Fruit fly (Drosophila melanogaster) whole organism, embryonic: ENCODE results near the gene CG32812.

Experiments
- Atf-2 ChIP-seq: fragments of 200-800 bp; sonication (Bioruptor generic); optimal IDR thresholded peaks from 2 replicates; lab custom pipeline; 2016; ENCODE audit warnings: missing biosample characterization, missing genetic modification characterization
- CG10321 ChIP-seq: fragments of 200-800 bp; sonication (Bioruptor generic); IDR thresholded peaks from 2 replicates; pipeline ENCODE4 v1.3.6; 2022; ENCODE audit warnings: missing biosample characterization, missing genetic modification characterization
- CG12236 ChIP-seq: fragments of 200-800 bp; sonication (Bioruptor generic); optimal IDR thresholded peaks from 2 replicates; lab custom pipeline; 2016; ENCODE audit warnings: missing biosample characterization, missing genetic modification characterization
- CG1233 ChIP-seq: fragments of 200-800 bp; sonication (Bioruptor generic); optimal IDR thresholded peaks from 4 replicates; lab custom pipeline; 2018; ENCODE audit warnings: missing biosample characterization, mild to moderate bottlenecking, missing genetic modification characterization
- CG18619 ChIP-seq: fragments of 200-800 bp; sonication (Bioruptor generic); optimal IDR thresholded peaks from 3 replicates; lab custom pipeline; 2017; ENCODE audit warnings: missing biosample characterization, mild to moderate bottlenecking, missing genetic modification characterization
- CG2116 ChIP-seq: fragments of 200-800 bp; sonication (Bioruptor generic); optimal IDR thresholded peaks from 3 replicates; lab custom pipeline; 2018; ENCODE audit warnings: missing biosample characterization, mild to moderate bottlenecking, missing genetic modification characterization
- CG2129 ChIP-seq: fragments of 200-800 bp; sonication (Bioruptor generic); IDR thresholded peaks from 2 replicates; pipeline ENCODE4 v1.3.6; 2022; ENCODE audit warnings: missing biosample characterization, missing genetic modification characterization; ENCODE audit not compliant: partially characterized antibody
- CG2678 ChIP-seq: fragments of 200-800 bp; sonication (Bioruptor generic); optimal IDR thresholded peaks from 3 replicates; lab custom pipeline; 2019; ENCODE audit warnings: missing biosample characterization, mild to moderate bottlenecking, missing genetic modification characterization, moderate library complexity
- CG2889 ChIP-seq: fragments of 200-800 bp; sonication (Bioruptor generic); IDR thresholded peaks from 3 replicates; pipeline ENCODE4 v1.3.6; 2022; ENCODE audit warnings: missing biosample characterization, missing genetic modification characterization
- CG3065 ChIP-seq: fragments of 200-800 bp; sonication (Bioruptor generic); optimal IDR thresholded peaks from 2 replicates; lab custom pipeline; 2016; ENCODE audit warnings: missing biosample characterization, missing genetic modification characterization
- CG31388 ChIP-seq: fragments of 200-800 bp; sonication (Bioruptor generic); optimal IDR thresholded peaks from 2 replicates; lab custom pipeline; 2016; ENCODE audit warnings: missing biosample characterization, missing genetic modification characterization
- CG33213 ChIP-seq: fragments of 200-800 bp; sonication (Bioruptor generic); optimal IDR thresholded peaks from 3 replicates; lab custom pipeline; 2016; ENCODE audit warnings: missing biosample characterization, missing genetic modification characterization
- CG4282 ChIP-seq: fragments of 200-800 bp; sonication (Bioruptor generic); optimal IDR thresholded peaks from 2 replicates; lab custom pipeline; 2016; ENCODE audit warnings: missing biosample characterization, missing genetic modification characterization
- CG4730 ChIP-seq: fragments of 200-800 bp; sonication (Bioruptor generic); IDR thresholded peaks from 2 replicates; pipeline ENCODE4 v1.3.6; 2022; ENCODE audit warnings: missing biosample characterization, missing genetic modification characterization
- CG6654 ChIP-seq: fragments of 200-800 bp; sonication (Bioruptor generic); optimal IDR thresholded peaks from 2 replicates; lab custom pipeline; 2017; ENCODE audit warnings: missing biosample characterization, mild to moderate bottlenecking, missing genetic modification characterization
- CG7357 ChIP-seq: fragments of 200-800 bp; sonication (Bioruptor generic); IDR thresholded peaks from 3 replicates; pipeline ENCODE4 v1.3.6; 2022; ENCODE audit warnings: missing biosample characterization, missing genetic modification characterization
- CG7372 ChIP-seq: fragments of 200-800 bp; sonication (Bioruptor generic); IDR thresholded peaks from 2 replicates; pipeline ENCODE4 v1.3.6; 2022; ENCODE audit warnings: missing biosample characterization, missing genetic modification characterization
- CG7745 ChIP-seq: fragments of 200-800 bp; sonication (Bioruptor generic); optimal IDR thresholded peaks from 2 replicates; lab custom pipeline; 2018; ENCODE audit warnings: missing biosample characterization, mild to moderate bottlenecking, missing genetic modification characterization, moderate library complexity
- CG7786 ChIP-seq: fragments of 200-800 bp; sonication (Bioruptor generic); optimal IDR thresholded peaks from 2 replicates; lab custom pipeline; 2016; ENCODE audit warnings: missing biosample characterization, missing genetic modification characterization
- CG9932 ChIP-seq: fragments of 200-800 bp; sonication (Bioruptor generic); IDR thresholded peaks from 2 replicates; pipeline ENCODE4 v1.3.6; 2022; ENCODE audit warnings: missing biosample characterization, missing genetic modification characterization
- CTCF ChIP-seq: fragments of 200-800 bp; sonication (Bioruptor generic); optimal IDR thresholded peaks from 2 replicates; lab custom pipeline; 2017; ENCODE audit warnings: missing biosample characterization, mild to moderate bottlenecking, missing genetic modification characterization, moderate library complexity
- D19B ChIP-seq: fragments of 200-800 bp; sonication (Bioruptor generic); optimal IDR thresholded peaks from 2 replicates; lab custom pipeline; 2017; ENCODE audit warnings: missing biosample characterization, mild to moderate bottlenecking, missing genetic modification characterization
- Eip74EF ChIP-seq, 2 experiments: fragments of 200-800 bp in 1 of 2; fragments of >200 bp in 1 of 2; sonication (Bioruptor generic) in 1 of 2; optimal IDR thresholded peaks; 2 replicates each; lab custom pipeline; 2017 to 2019; ENCODE audit warnings: missing biosample characterization in 2 of 2, missing genetic modification characterization in 2 of 2, mild to moderate bottlenecking in 1 of 2, moderate library complexity in 1 of 2
- Lhr ChIP-seq: fragments of 200-800 bp; sonication (Bioruptor generic); optimal IDR thresholded peaks from 3 replicates; lab custom pipeline; 2017; ENCODE audit warnings: mild to moderate bottlenecking, missing biosample characterization, missing genetic modification reagents, missing genetic modification characterization
- Mad ChIP-seq: fragments of 200-800 bp; sonication (Bioruptor generic); optimal IDR thresholded peaks from 2 replicates; lab custom pipeline; 2016; ENCODE audit warnings: missing biosample characterization, missing genetic modification characterization
- Scr ChIP-seq: fragments of 200-800 bp; sonication (Bioruptor generic); IDR thresholded peaks from 2 replicates; pipeline ENCODE4 v1.3.6; 2022; ENCODE audit warnings: missing biosample characterization, missing genetic modification characterization; ENCODE audit not compliant: partially characterized antibody
- Spps ChIP-seq: fragments of 200-800 bp; sonication (Bioruptor generic); optimal IDR thresholded peaks from 2 replicates; lab custom pipeline; 2018; ENCODE audit warnings: missing biosample characterization, mild to moderate bottlenecking, missing genetic modification characterization
- Usf ChIP-seq: fragments of 200-800 bp; sonication (Bioruptor generic); optimal IDR thresholded peaks from 2 replicates; lab custom pipeline; 2017; ENCODE audit warnings: missing genotype, missing biosample characterization, missing genetic modification characterization
- YL-1 ChIP-seq: fragments of 200-800 bp; sonication (Bioruptor generic); optimal IDR thresholded peaks from 3 replicates; lab custom pipeline; 2017; ENCODE audit warnings: missing biosample characterization, mild to moderate bottlenecking, missing genetic modification characterization
- ac ChIP-seq: fragments of 200-800 bp; sonication (Bioruptor generic); optimal IDR thresholded peaks from 3 replicates; lab custom pipeline; 2017; ENCODE audit warnings: missing biosample characterization, mild to moderate bottlenecking, missing genetic modification characterization
- aop ChIP-seq: fragments of 200-800 bp; sonication (Bioruptor generic); IDR thresholded peaks from 2 replicates; pipeline ENCODE4 v1.3.6; 2022; ENCODE audit warnings: missing biosample characterization, missing genetic modification characterization
- bbx ChIP-seq: fragments of 200-800 bp; sonication (Bioruptor generic); IDR thresholded peaks from 2 replicates; pipeline ENCODE4 v1.3.6; 2022; ENCODE audit warnings: missing biosample characterization, missing genetic modification characterization; ENCODE audit not compliant: partially characterized antibody
- cad ChIP-seq: fragments of >200 bp; optimal IDR thresholded peaks from 2 replicates; lab custom pipeline; 2017; ENCODE audit warnings: missing biosample characterization, missing genetic modification characterization
- cwo ChIP-seq: fragments of 200-800 bp; sonication (Bioruptor generic); optimal IDR thresholded peaks from 3 replicates; lab custom pipeline; 2017; ENCODE audit warnings: missing biosample characterization, missing genetic modification characterization, mild to moderate bottlenecking, moderate library complexity, missing genetic modification reagents
- fd3F ChIP-seq: fragments of 200-800 bp; sonication (Bioruptor generic); optimal IDR thresholded peaks from 2 replicates; lab custom pipeline; 2018; ENCODE audit warnings: missing biosample characterization, mild to moderate bottlenecking, missing genetic modification characterization, moderate library complexity
- gem ChIP-seq: fragments of 200-800 bp; sonication (Bioruptor generic); optimal IDR thresholded peaks from 2 replicates; lab custom pipeline; 2019; ENCODE audit warnings: missing biosample characterization, mild to moderate bottlenecking, missing genetic modification characterization, moderate library complexity
- gsb-n ChIP-seq: fragments of 200-800 bp; sonication (Bioruptor generic); optimal IDR thresholded peaks from 3 replicates; lab custom pipeline; 2018; ENCODE audit warnings: missing biosample characterization, mild to moderate bottlenecking, missing genetic modification characterization
- hkb ChIP-seq, 2 experiments: fragments of 200-800 bp in 1 of 2; fragments of >200 bp in 1 of 2; sonication (Bioruptor generic) in 1 of 2; IDR thresholded peaks in 1 of 2; optimal IDR thresholded peaks in 1 of 2; 2 replicates each; pipeline versions ENCODE4 v1.3.6 to Lab custom; 2017 to 2022; ENCODE audit warnings: missing biosample characterization in 1 of 2, missing genetic modification characterization in 1 of 2
- hth ChIP-seq: fragments of >200 bp; optimal IDR thresholded peaks from 2 replicates; lab custom pipeline; 2017; ENCODE audit warnings: inconsistent platforms
- insv ChIP-seq, 2 experiments: fragments of 200-800 bp; sonication (Bioruptor generic); optimal IDR thresholded peaks; 3 replicates each; lab custom pipeline; 2016 to 2018; ENCODE audit warnings: missing biosample characterization in 2 of 2, missing genetic modification characterization in 2 of 2
- klu ChIP-seq: fragments of 200-800 bp; sonication (Bioruptor generic); IDR thresholded peaks from 2 replicates; pipeline ENCODE4 v1.3.6; 2022; ENCODE audit warnings: missing biosample characterization, missing genetic modification characterization
- lov ChIP-seq, 2 experiments: fragments of 200-800 bp in 1 of 2; fragments of >200 bp in 1 of 2; sonication (Bioruptor generic) in 1 of 2; IDR thresholded peaks in 1 of 2; optimal IDR thresholded peaks in 1 of 2; 2 replicates in 1 of 2; 3 replicates in 1 of 2; pipeline versions ENCODE4 v1.3.6 to Lab custom; 2017 to 2022; ENCODE audit warnings: missing biosample characterization in 1 of 2, missing genetic modification characterization in 1 of 2
- mirr ChIP-seq: fragments of 200-800 bp; sonication (Bioruptor generic); optimal IDR thresholded peaks from 3 replicates; lab custom pipeline; 2018; ENCODE audit warnings: missing biosample characterization, mild to moderate bottlenecking, missing genetic modification characterization
- nom ChIP-seq: fragments of 200-800 bp; sonication (Bioruptor generic); optimal IDR thresholded peaks from 2 replicates; lab custom pipeline; 2017; ENCODE audit warnings: missing biosample characterization, missing genetic modification characterization, mild to moderate bottlenecking, moderate library complexity, missing genetic modification reagents
- peb ChIP-seq: fragments of 200-800 bp; sonication (Bioruptor generic); IDR thresholded peaks from 2 replicates; pipeline ENCODE4 v1.3.6; 2022; ENCODE audit warnings: missing biosample characterization, missing genetic modification characterization
- sens-2 ChIP-seq: fragments of 200-800 bp; sonication (Bioruptor generic); IDR thresholded peaks from 2 replicates; pipeline ENCODE4 v1.3.6; 2022; ENCODE audit warnings: missing biosample characterization, missing genetic modification characterization
- sisA ChIP-seq: fragments of 200-800 bp; sonication (Bioruptor generic); IDR thresholded peaks from 2 replicates; pipeline ENCODE4 v1.3.6; 2022; ENCODE audit warnings: missing biosample characterization, missing genetic modification characterization
- sob ChIP-seq: fragments of 200-800 bp; sonication (Bioruptor generic); IDR thresholded peaks from 2 replicates; pipeline ENCODE4 v1.3.6; 2022; ENCODE audit warnings: missing biosample characterization, missing genetic modification characterization
- twi ChIP-seq: fragments of 200-800 bp; optimal IDR thresholded peaks from 2 replicates; lab custom pipeline; 2019; ENCODE audit warnings: missing biosample characterization, mild to moderate bottlenecking, missing genetic modification characterization, moderate library complexity

Gene CG32812

dm6 chrX:1276757-1277527, 10.1 kb upstream of the CG32812 start (continued):
- TF ChIP-seq bbx (GFP tag; lab: Robert Waterston, UW) (no peak), fd3F (GFP tag; lab: Kevin White, UChicago) (peak; percentile 86), insv (GFP tag; optimal IDR thresholded peaks at IDR 0.05; lab: Kevin White, UChicago) (peak in 1 of 2 experiments; percentile 1), Spps (tag; lab: Kevin White, UChicago) (no peak), aop (GFP tag; lab: Robert Waterston, UW) (peak; percentile 57), CG9932 (GFP tag; lab: Robert Waterston, UW) (peak; percentile 87), CG18619 (GFP tag; lab: Kevin White, UChicago) (peak; percentile 92), sisA (GFP tag; lab: Robert Waterston, UW) (peak; percentile 93), gem (tag; lab: Kevin White, UChicago) (peak; percentile 90), D19B (peak; percentile 87), CG7745 (no peak), Lhr (GFP tag; lab: Kevin White, UChicago) (peak; percentile 62), hkb (optimal IDR thresholded peaks at IDR 0.05; lab: Kevin White, UChicago) (no peak), hkb (GFP tag; IDR thresholded peaks at IDR 0.05; lab: Robert Waterston, UW) (peak; percentile 97), CG12236 (peak; percentile 77), lov (optimal IDR thresholded peaks at IDR 0.05; lab: Kevin White, UChicago) (no peak), lov (GFP tag; IDR thresholded peaks at IDR 0.05; lab: Robert Waterston, UW) (peak; percentile 84; the same call in 2 of the 3 replicates), cad (GFP tag; lab: Kevin White, UChicago) (no peak), ac (GFP tag; lab: Kevin White, UChicago) (no peak), CG31388 (peak; percentile 68), sob (peak; percentile 91), CG7786 (GFP tag; lab: Kevin White, UChicago) (peak; percentile 93), CG1233 (GFP tag; lab: Kevin White, UChicago) (peak; percentile 80), CG7357 (GFP tag; lab: Robert Waterston, UW) (peak; percentile 90), CG2129 (GFP tag; lab: Robert Waterston, UW) (no peak), CG7372 (GFP tag; lab: Robert Waterston, UW) (peak; percentile 89), CG4282 (GFP tag; lab: Kevin White, UChicago) (peak; percentile 77), nom (GFP tag; lab: Kevin White, UChicago) (peak; percentile 80), twi (peak; percentile 32), cwo (GFP tag; lab: Kevin White, UChicago) (peak; percentile 92), YL-1 (GFP tag; lab: Kevin White, UChicago) (peak; percentile 30), hth (lab: Kevin White, UChicago) (no peak), CG6654 (GFP tag; lab: Kevin White, UChicago) (peak; percentile 75), CG10321 (GFP tag; lab: Robert Waterston, UW) (peak; percentile 73), peb (peak; percentile 84), Atf-2 (GFP tag; lab: Kevin White, UChicago) (peak; percentile 71), mirr (GFP tag; lab: Kevin White, UChicago) (peak; percentile 45), CTCF (GFP tag; lab: Kevin White, UChicago) (peak; percentile 1), sens-2 (GFP tag; lab: Robert Waterston, UW) (peak; percentile 82), Eip74EF (GFP tag; optimal IDR thresholded peaks at IDR 0.05; lab: Kevin White, UChicago) (peak in 1 of 2 experiments; percentile 78), CG4730 (GFP tag; lab: Robert Waterston, UW) (peak; percentile 87), gsb-n (tag; lab: Kevin White, UChicago) (peak; percentile 47), CG2889 (GFP tag; lab: Robert Waterston, UW) (peak; percentile 92), Scr (GFP tag; lab: Robert Waterston, UW) (no peak), CG2678 (tag; lab: Kevin White, UChicago) (peak; percentile 93), klu (GFP tag; lab: Robert Waterston, UW) (peak; percentile 83), CG3065 (GFP tag; lab: Kevin White, UChicago) (peak; percentile 56), Usf (GFP tag; lab: Kevin White, UChicago) (peak; percentile 81), Mad (GFP tag; lab: Kevin White, UChicago) (peak; percentile 86), CG33213 (GFP tag; lab: Kevin White, UChicago) (peak; percentile 89), CG2116 (GFP tag; lab: Kevin White, UChicago) (peak; percentile 51)
